Fruit fly (Drosophila melanogaster): ENCODE results near the gene CG31226.

Gene CG31226

DNA sequence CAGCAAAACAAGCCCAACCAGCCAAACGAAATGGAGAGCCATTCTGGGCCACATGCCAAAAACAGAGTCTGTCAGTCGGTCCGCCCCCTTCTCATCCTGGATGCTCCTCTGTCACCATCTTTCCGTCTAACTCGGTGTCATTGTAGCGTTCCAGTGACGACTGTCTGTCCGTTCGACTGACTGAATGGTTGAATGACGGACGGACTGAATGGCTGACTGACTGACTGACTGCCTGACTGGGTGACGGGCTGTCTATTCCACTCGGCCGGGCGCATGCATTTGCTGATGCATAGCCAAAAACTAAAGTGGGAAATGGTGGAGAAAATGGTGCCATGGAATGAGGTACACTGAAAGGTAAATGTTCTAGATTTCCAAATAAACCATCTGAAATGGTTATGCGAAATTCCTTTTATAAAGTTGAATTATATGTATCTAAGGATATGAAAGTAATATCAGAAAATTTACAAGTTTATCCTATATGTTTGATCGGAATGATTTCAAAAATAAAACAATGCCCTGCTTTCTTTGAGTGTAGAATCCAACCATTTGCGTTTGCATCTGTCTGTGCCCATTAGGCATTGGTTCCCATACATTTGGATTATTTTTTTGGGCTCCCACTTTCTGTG is 47.2 kb downstream of the CG31226 start (continued):
- TF ChIP-seq fd102C (GFP tag; optimal IDR thresholded peaks at IDR 0.05), result no peak
- TF ChIP-seq CG4820 (GFP tag; optimal IDR thresholded peaks at IDR 0.05), result peak; percentile 2
- TF ChIP-seq Hr78 (GFP tag; optimal IDR thresholded peaks at IDR 0.05), result no peak
- TF ChIP-seq CG12104 (GFP tag; optimal IDR thresholded peaks at IDR 0.05), result peak; percentile 2
- TF ChIP-seq Blimp-1 (GFP tag; optimal IDR thresholded peaks at IDR 0.05), result peak; percentile 62
- TF ChIP-seq row (GFP tag; IDR thresholded peaks at IDR 0.05), result peak; percentile 67
- TF ChIP-seq Drgx (GFP tag; IDR thresholded peaks at IDR 0.05), result peak; percentile 21; the same call in 1 of the 2 replicates
- peak in 1 of 2 experiments; percentile 35 for TF ChIP-seq Hr51 (GFP tag; optimal IDR thresholded peaks at IDR 0.05)
- TF ChIP-seq tgo (GFP tag; IDR thresholded peaks at IDR 0.05), result 0 out of 3 replicates have a peak, but pooled peaks have one; percentile 19
- TF ChIP-seq NC2α (GFP tag; optimal IDR thresholded peaks at IDR 0.05), result no peak
- TF ChIP-seq CG13424 (tag; optimal IDR thresholded peaks at IDR 0.05), result peak; percentile 47
- no peak for TF ChIP-seq CG12155 (GFP tag; optimal IDR thresholded peaks at IDR 0.05)
- TF ChIP-seq ttk (GFP tag; IDR thresholded peaks at IDR 0.05), result peak; percentile 15; the same call in 1 of the 2 replicates
- TF ChIP-seq fd96Cb (tag; optimal IDR thresholded peaks at IDR 0.05), result peak; percentile 66
- no peak for TF ChIP-seq Dip2 (GFP tag; IDR thresholded peaks at IDR 0.05)
- TF ChIP-seq Max (GFP tag; optimal IDR thresholded peaks at IDR 0.05), result no peak
- no peak for TF ChIP-seq Dip3 (GFP tag; optimal IDR thresholded peaks at IDR 0.05)
- no peak for TF ChIP-seq CG6813 (GFP tag; optimal IDR thresholded peaks at IDR 0.05)
- TF ChIP-seq CG9817 (tag; optimal IDR thresholded peaks at IDR 0.05), result no peak
- no peak for TF ChIP-seq D (optimal IDR thresholded peaks at IDR 0.05)
- peak; percentile 48 for TF ChIP-seq D (GFP tag; optimal IDR thresholded peaks at IDR 0.05)
- TF ChIP-seq Ssrp (tag; optimal IDR thresholded peaks at IDR 0.05), result no peak
- no peak for TF ChIP-seq insv (GFP tag; optimal IDR thresholded peaks at IDR 0.05)
- TF ChIP-seq CG14667 (GFP tag; IDR thresholded peaks at IDR 0.05), result peak; percentile 34; the same call in 1 of the 2 replicates
- peak; percentile 43 for TF ChIP-seq CG18599 (GFP tag; optimal IDR thresholded peaks at IDR 0.05)
- TF ChIP-seq CG5180 (GFP tag; optimal IDR thresholded peaks at IDR 0.05), result peak; percentile 28
- peak; percentile 53 for TF ChIP-seq CG31441 (GFP tag; IDR thresholded peaks at IDR 0.05)
- no peak for TF ChIP-seq onecut (GFP tag; IDR thresholded peaks at IDR 0.05)
- peak; percentile 32 for TF ChIP-seq tin (GFP tag; optimal IDR thresholded peaks at IDR 0.05)
- peak; percentile 57 for TF ChIP-seq gem (tag; optimal IDR thresholded peaks at IDR 0.05)
- 0 out of 2 replicates have a peak, but pooled peaks have one; percentile 17 for TF ChIP-seq Awh (GFP tag; IDR thresholded peaks at IDR 0.05)
- no peak for TF ChIP-seq CG6689 (GFP tag; IDR thresholded peaks at IDR 0.05)
- TF ChIP-seq MBD-R2 (GFP tag; IDR thresholded peaks at IDR 0.05), result no peak
- TF ChIP-seq wor (GFP tag; IDR thresholded peaks at IDR 0.05), result peak; percentile 28; the same call in 1 of the 2 replicates
- peak; percentile 36; the same call in 1 of the 2 replicates for TF ChIP-seq sisA (GFP tag; IDR thresholded peaks at IDR 0.05)
- no peak for TF ChIP-seq Scr (GFP tag; IDR thresholded peaks at IDR 0.05; ENCODE audit: partially characterized antibody)
- TF ChIP-seq D19B (GFP tag; optimal IDR thresholded peaks at IDR 0.05), result no peak
- peak; percentile 63 for TF ChIP-seq nau (GFP tag; optimal IDR thresholded peaks at IDR 0.05)
- no peak for TF ChIP-seq fu2 (GFP tag; optimal IDR thresholded peaks at IDR 0.05)
- peak; percentile 14 for TF ChIP-seq CG1233 (GFP tag; optimal IDR thresholded peaks at IDR 0.05)
- TF ChIP-seq Ada2b (GFP tag; IDR thresholded peaks at IDR 0.05), result peak; percentile 45; the same call in 1 of the 2 replicates
- no peak for TF ChIP-seq CG11398 (GFP tag; optimal IDR thresholded peaks at IDR 0.05)
- TF ChIP-seq kni (GFP tag; optimal IDR thresholded peaks at IDR 0.05), result no peak
- TF ChIP-seq Poxn (GFP tag; IDR thresholded peaks at IDR 0.05), result no peak
- TF ChIP-seq Chrac-16 (GFP tag; optimal IDR thresholded peaks at IDR 0.05), result no peak
- TF ChIP-seq Sox102F (GFP tag; optimal IDR thresholded peaks at IDR 0.05), result peak; percentile 47
- peak; percentile 67 for TF ChIP-seq tap (tag; optimal IDR thresholded peaks at IDR 0.05)
- TF ChIP-seq Mrtf (GFP tag; IDR thresholded peaks at IDR 0.05), result 0 out of 3 replicates have a peak, but pooled peaks have one; percentile 35
- no peak for TF ChIP-seq NfI (GFP tag; optimal IDR thresholded peaks at IDR 0.05)
